Fruit fly (Drosophila melanogaster) whole organism, pupa: ENCODE results near the gene CG3764.

ENCODE experiments used
- CG10348 ChIP-seq: fragments of 200-800 bp; sonication (Bioruptor generic); IDR thresholded peaks from 2 replicates; pipeline ENCODE4 v1.3.6; 2022; ENCODE audit warnings: missing biosample characterization, missing genetic modification characterization
- CG12605 ChIP-seq: fragments of 200-800 bp; sonication (Bioruptor generic); IDR thresholded peaks from 2 replicates; pipeline ENCODE4 v1.3.6; 2022; ENCODE audit warnings: missing biosample characterization, missing genetic modification characterization
- CG14655 ChIP-seq: fragments of 200-800 bp; sonication (Bioruptor generic); optimal IDR thresholded peaks from 3 replicates; lab custom pipeline; 2017; ENCODE audit warnings: mild to moderate bottlenecking, missing biosample characterization, missing genetic modification reagents, missing genetic modification characterization
- CG17806 ChIP-seq: fragments of 200-800 bp; sonication (Bioruptor generic); optimal IDR thresholded peaks from 2 replicates; lab custom pipeline; 2018; ENCODE audit warnings: missing biosample characterization, mild to moderate bottlenecking, missing genetic modification characterization, moderate library complexity
- CG34367 ChIP-seq: fragments of 200-800 bp; sonication (Bioruptor generic); optimal IDR thresholded peaks from 2 replicates; lab custom pipeline; 2018; ENCODE audit warnings: missing biosample characterization, mild to moderate bottlenecking, missing genetic modification characterization
- CG8159 ChIP-seq: fragments of 200-800 bp; sonication (Bioruptor generic); optimal IDR thresholded peaks from 3 replicates; lab custom pipeline; 2018; ENCODE audit warnings: missing biosample characterization, mild to moderate bottlenecking, missing genetic modification characterization, moderate library complexity
- CG9948 ChIP-seq: fragments of 200-800 bp; sonication (Bioruptor generic); optimal IDR thresholded peaks from 2 replicates; lab custom pipeline; 2018; ENCODE audit warnings: missing biosample characterization, mild to moderate bottlenecking, missing genetic modification characterization, moderate library complexity
- D1 ChIP-seq: fragments of 200-800 bp; sonication (Bioruptor generic); optimal IDR thresholded peaks from 2 replicates; lab custom pipeline; 2018; ENCODE audit warnings: missing biosample characterization, mild to moderate bottlenecking, missing genetic modification characterization, moderate library complexity
- Ets98B ChIP-seq: fragments of 200-800 bp; sonication (Bioruptor generic); IDR thresholded peaks from 2 replicates; pipeline ENCODE4 v1.3.6; 2022; ENCODE audit warnings: missing biosample characterization, missing genetic modification characterization
- Pif1A ChIP-seq: fragments of 200-800 bp; sonication (Bioruptor generic); optimal IDR thresholded peaks from 3 replicates; lab custom pipeline; 2016; ENCODE audit warnings: missing biosample characterization, missing genetic modification characterization
- Pif1B ChIP-seq: fragments of 200-800 bp; sonication (Bioruptor generic); optimal IDR thresholded peaks from 3 replicates; lab custom pipeline; 2016; ENCODE audit warnings: missing biosample characterization, missing genetic modification characterization
- fd96Ca ChIP-seq: fragments of 200-800 bp; sonication (Bioruptor generic); IDR thresholded peaks from 3 replicates; pipeline ENCODE4 v1.3.6; 2022; ENCODE audit warnings: missing biosample characterization, missing genetic modification characterization
- rn ChIP-seq: fragments of 200-800 bp; sonication (Bioruptor generic); IDR thresholded peaks from 2 replicates; pipeline ENCODE4 v1.3.6; 2022; ENCODE audit warnings: missing biosample characterization, missing genetic modification characterization

- TF ChIP-seq Ets98B (GFP tag; lab: Robert Waterston, UW) (no peak), Pif1A (no peak), CG14655 (no peak), fd96Ca (GFP tag; lab: Robert Waterston, UW) (no peak), rn (GFP tag; lab: Robert Waterston, UW) (no peak), CG12605 (no peak), CG34367 (no peak), D1 (no peak), CG9948 (tag; lab: Kevin White, UChicago) (no peak), CG10348 (no peak), Pif1B (GFP tag; lab: Kevin White, UChicago) (no peak), CG8159 (tag; lab: Kevin White, UChicago) (no peak), CG17806 (tag; lab: Kevin White, UChicago) (no peak)
Measured at dm6 chr3L:17055467-17055877, 43.1 kb upstream of the CG3764 start, which contains the start of gene CG7724.
